Fruit fly (Drosophila melanogaster): ENCODE data around the gene cbt.

DNA sequence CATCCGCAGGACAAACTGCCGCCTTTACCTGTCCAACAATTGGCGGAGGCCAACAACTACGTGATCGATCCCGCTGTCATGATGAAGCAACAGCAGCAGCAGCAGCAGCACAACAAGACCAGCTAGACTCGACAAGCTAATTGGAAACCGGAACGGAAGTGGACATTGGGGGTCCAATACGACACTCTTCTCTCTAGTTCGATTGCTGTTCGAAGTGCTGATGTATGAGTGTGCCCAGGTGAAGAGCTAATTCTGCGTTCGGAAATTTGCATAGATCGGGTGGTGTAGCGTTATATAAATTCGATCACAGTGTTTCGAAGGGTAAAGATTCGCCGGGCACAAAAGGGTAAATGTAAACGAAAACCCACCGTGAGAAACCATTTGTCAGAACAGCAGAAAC is 32.4 kb downstream of the cbt start:
- TF ChIP-seq Dll (optimal IDR thresholded peaks at IDR 0.05) (no peak), usp (GFP tag; optimal IDR thresholded peaks at IDR 0.05) (no peak), pan (optimal IDR thresholded peaks at IDR 0.05) (no peak), psq (optimal IDR thresholded peaks at IDR 0.05) (no peak), EcR (GFP tag; optimal IDR thresholded peaks at IDR 0.05) (no peak), CG8478 (optimal IDR thresholded peaks at IDR 0.05) (no peak)
